Fruit fly (Drosophila melanogaster): ENCODE results near the gene RagA-B.

DNA sequence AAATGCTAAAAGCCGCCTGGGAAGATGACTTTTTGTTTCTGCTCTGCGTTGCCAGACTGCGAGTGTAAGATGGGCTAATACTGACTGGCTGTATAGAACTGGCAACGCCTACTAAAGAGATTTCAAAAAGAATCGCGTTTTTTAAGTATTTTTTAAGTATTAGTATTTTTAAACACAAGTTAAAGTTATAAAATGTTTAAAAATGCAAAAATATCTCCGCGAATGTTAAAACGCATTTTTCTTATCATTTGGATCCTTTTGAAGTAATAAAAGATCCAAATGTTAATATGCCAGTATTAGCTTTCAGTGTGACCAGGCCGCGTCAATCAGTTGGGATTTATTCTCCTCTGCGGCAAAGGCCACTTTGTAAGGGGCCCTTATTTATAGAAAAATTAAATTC, 22.0 kb upstream of the RagA-B start, which contains the start of the genes Prosbeta3 and Iru:
- TF ChIP-seq tin (GFP tag; optimal IDR thresholded peaks at IDR 0.05) (no peak), fd64A (GFP tag; optimal IDR thresholded peaks at IDR 0.05) (no peak), CG6854 (GFP tag; optimal IDR thresholded peaks at IDR 0.05) (no peak), PHDP (tag; optimal IDR thresholded peaks at IDR 0.05) (no peak), CG10462 (GFP tag; optimal IDR thresholded peaks at IDR 0.05) (no peak), gfzf (GFP tag; optimal IDR thresholded peaks at IDR 0.05) (peak; percentile 87), repo (GFP tag; optimal IDR thresholded peaks at IDR 0.05) (no peak), CG12769 (tag; optimal IDR thresholded peaks at IDR 0.05) (no peak)
